Worm (Caenorhabditis elegans) whole organism, L4 larva: ENCODE data around the gene wrt-5.

ENCODE experiments used
- F37D6.2 ChIP-seq: sonication (generic microtip); optimal IDR thresholded peaks from 2 replicates; lab custom pipeline; 2016; ENCODE audit warnings: mild to moderate bottlenecking, missing genetic modification characterization, missing compliant biosample characterization
- F44E2.7 ChIP-seq: fragments of 200-800 bp; sonication (Bioruptor generic); IDR thresholded peaks from 2 replicates; pipeline ENCODE4 v2.1.2; 2022; ENCODE audit warnings: missing genetic modification characterization, missing compliant biosample characterization
- ZK337.2 ChIP-seq: fragments of 200-800 bp; sonication (Bioruptor generic); IDR thresholded peaks from 2 replicates; pipeline ENCODE4 v1.3.6; 2022; ENCODE audit warnings: missing genetic modification reagents, missing genetic modification characterization, missing compliant biosample characterization
- ZK546.5 ChIP-seq, 2 experiments: sonication (generic microtip); optimal IDR thresholded peaks; 2 replicates each; lab custom pipeline; 2017; ENCODE audit warnings: missing biosample characterization in 2 of 2, missing genetic modification characterization in 2 of 2
- aha-1 ChIP-seq: fragments of 150-350 bp; peaks from one replicate; lab custom pipeline; 2014; ENCODE audit warnings: missing biosample characterization, missing genetic modification characterization
- ama-1 ChIP-seq: fragments of 150-350 bp; optimal IDR thresholded peaks from 2 replicates; lab custom pipeline; 2014; ENCODE audit warnings: inconsistent platforms, mixed read lengths
- attf-4 ChIP-seq: sonication (generic microtip); optimal IDR thresholded peaks from 3 replicates; lab custom pipeline; 2017; ENCODE audit warnings: missing biosample characterization, missing genetic modification characterization
- ceh-44 ChIP-seq: fragments of 200-800 bp; sonication (Bioruptor generic); IDR thresholded peaks from 2 replicates; pipeline ENCODE4 v1.3.6; 2022; ENCODE audit warnings: missing genetic modification reagents, missing genetic modification characterization, missing compliant biosample characterization
- ceh-82 ChIP-seq: sonication (generic microtip); optimal IDR thresholded peaks from 2 replicates; lab custom pipeline; 2017; ENCODE audit warnings: missing biosample characterization, missing genetic modification characterization
- ces-1 ChIP-seq: fragments of 150-350 bp; sonication (generic microtip); optimal IDR thresholded peaks from 4 replicates; lab custom pipeline; 2014; ENCODE audit warnings: missing biosample characterization, missing genetic modification reagents, missing genetic modification characterization
- dmd-6 ChIP-seq: fragments of 200-800 bp; sonication (Bioruptor generic); IDR thresholded peaks from 2 replicates; pipeline ENCODE4 v1.3.6; 2022; ENCODE audit warnings: missing genetic modification reagents, missing genetic modification characterization, missing compliant biosample characterization
- dmd-8 ChIP-seq: fragments of 200-800 bp; sonication (Bioruptor generic); IDR thresholded peaks from 2 replicates; pipeline ENCODE4 v1.3.6; 2022; ENCODE audit warnings: missing genetic modification characterization, missing compliant biosample characterization
- dve-1 ChIP-seq: sonication (generic microtip); optimal IDR thresholded peaks from 2 replicates; lab custom pipeline; 2017; ENCODE audit warnings: antibody characterized with exemption, mild to moderate bottlenecking, missing genetic modification characterization, missing compliant biosample characterization; ENCODE audit not compliant: insufficient read depth
- fos-1 ChIP-seq: fragments of 150-350 bp; optimal IDR thresholded peaks from 2 replicates; lab custom pipeline; 2014; ENCODE audit warnings: missing biosample characterization, missing genetic modification characterization
- hlh-11 ChIP-seq: fragments of 200-800 bp; sonication (Bioruptor generic); optimal IDR thresholded peaks from 2 replicates; lab custom pipeline; 2018; ENCODE audit warnings: mild to moderate bottlenecking, missing genetic modification characterization, missing compliant biosample characterization
- hlh-30 ChIP-seq: sonication (generic microtip); optimal IDR thresholded peaks from 2 replicates; lab custom pipeline; 2017; ENCODE audit warnings: antibody characterized with exemption, mild to moderate bottlenecking, missing genetic modification characterization, missing compliant biosample characterization; ENCODE audit not compliant: insufficient read depth
- lsy-2 ChIP-seq, 2 experiments: fragments of 150-350 bp in 1 of 2; sonication (generic microtip) in 1 of 2; optimal IDR thresholded peaks; 2 replicates each; lab custom pipeline; 2014 to 2017; ENCODE audit warnings: missing biosample characterization in 2 of 2, missing genetic modification characterization in 2 of 2
- madf-5 ChIP-seq, 2 experiments: fragments of 200-800 bp; sonication (Bioruptor generic); IDR thresholded peaks; 2 replicates each; pipeline ENCODE4 v1.3.6; 2022; ENCODE audit warnings: missing compliant biosample characterization in 2 of 2, missing genetic modification characterization in 2 of 2
- madf-9 ChIP-seq: fragments of 200-800 bp; sonication (Bioruptor generic); conservative IDR thresholded peaks from 2 replicates; pipeline ENCODE4 v1.3.6; 2022; ENCODE audit warnings: missing genetic modification reagents, missing genetic modification characterization, missing compliant biosample characterization
- mdl-1 ChIP-seq, 2 experiments: fragments of 150-350 bp in 1 of 2; sonication (generic microtip) in 1 of 2; optimal IDR thresholded peaks; 2 replicates each; lab custom pipeline; 2014 to 2017; ENCODE audit warnings: missing biosample characterization in 2 of 2, missing genetic modification characterization in 2 of 2
- mdt-29 ChIP-seq: fragments of 200-800 bp; sonication (Bioruptor generic); IDR thresholded peaks from 2 replicates; pipeline ENCODE4 v1.3.6; 2022; ENCODE audit warnings: missing genetic modification reagents, missing genetic modification characterization, missing compliant biosample characterization
- mep-1 ChIP-seq: fragments of 150-350 bp; sonication (generic microtip); optimal IDR thresholded peaks from 3 replicates; lab custom pipeline; 2014; ENCODE audit warnings: missing biosample characterization, missing genetic modification characterization
- mes-2 ChIP-seq: sonication (generic microtip); optimal IDR thresholded peaks from 2 replicates; lab custom pipeline; 2016; ENCODE audit warnings: missing genotype, mild to moderate bottlenecking, missing genetic modification characterization, missing compliant biosample characterization; ENCODE audit not compliant: poor library complexity, severe bottlenecking
- mxl-2 ChIP-seq: fragments of 200-800 bp; sonication (Bioruptor generic); conservative IDR thresholded peaks from 2 replicates; pipeline ENCODE4 v1.3.6; 2022; ENCODE audit warnings: missing genetic modification reagents, missing genetic modification characterization, missing compliant biosample characterization
- mxl-3 ChIP-seq: fragments of 200-800 bp; sonication (Bioruptor generic); optimal IDR thresholded peaks from 2 replicates; lab custom pipeline; 2018; ENCODE audit warnings: mild to moderate bottlenecking, missing genetic modification characterization, missing compliant biosample characterization
- nhr-25 ChIP-seq: sonication (generic microtip); optimal IDR thresholded peaks from 2 replicates; lab custom pipeline; 2017; ENCODE audit warnings: missing genetic modification characterization, mild to moderate bottlenecking, missing compliant biosample characterization, antibody characterized with exemption, moderate library complexity, borderline replicate concordance; ENCODE audit not compliant: insufficient read depth
- nhr-6 ChIP-seq: fragments of 150-350 bp; optimal IDR thresholded peaks from 2 replicates; lab custom pipeline; 2014; ENCODE audit warnings: missing biosample characterization, missing genetic modification characterization
- nhr-76 ChIP-seq: fragments of 150-350 bp; optimal IDR thresholded peaks from 2 replicates; lab custom pipeline; 2014; ENCODE audit warnings: missing biosample characterization, missing genetic modification characterization
- sdz-12 ChIP-seq: fragments of 200-800 bp; sonication (Bioruptor generic); optimal IDR thresholded peaks from 2 replicates; lab custom pipeline; 2018; ENCODE audit warnings: mild to moderate bottlenecking, missing genetic modification characterization, missing compliant biosample characterization
- snpc-1.2 ChIP-seq: fragments of 200-800 bp; sonication (Bioruptor generic); IDR thresholded peaks from 2 replicates; pipeline ENCODE4 v1.3.6; 2022; ENCODE audit warnings: missing genetic modification reagents, missing genetic modification characterization, missing compliant biosample characterization
- snpc-4 ChIP-seq: fragments of 150-350 bp; optimal IDR thresholded peaks from 2 replicates; lab custom pipeline; 2014; ENCODE audit warnings: missing biosample characterization, missing genetic modification characterization
- spr-1 ChIP-seq: sonication (generic microtip); optimal IDR thresholded peaks from 2 replicates; lab custom pipeline; 2016; ENCODE audit warnings: mild to moderate bottlenecking, missing genetic modification characterization, missing compliant biosample characterization
- tra-1 ChIP-seq: fragments of 200-800 bp; sonication (Bioruptor generic); IDR thresholded peaks from 2 replicates; pipeline ENCODE4 v1.3.6; 2022; ENCODE audit warnings: missing genetic modification reagents, missing genetic modification characterization, missing compliant biosample characterization
- unc-130 ChIP-seq: sonication (generic microtip); optimal IDR thresholded peaks from 2 replicates; lab custom pipeline; 2016; ENCODE audit warnings: missing genetic modification reagents, missing genetic modification characterization, missing compliant biosample characterization
- vab-7 ChIP-seq: fragments of 200-800 bp; sonication (Bioruptor generic); IDR thresholded peaks from 2 replicates; pipeline ENCODE4 v1.3.6; 2022; ENCODE audit warnings: missing genetic modification reagents, missing genetic modification characterization, missing compliant biosample characterization
- zag-1 ChIP-seq: fragments of 150-350 bp; optimal IDR thresholded peaks from 2 replicates; lab custom pipeline; 2014; ENCODE audit warnings: missing biosample characterization, missing genetic modification characterization
- zip-11 ChIP-seq: fragments of 200-800 bp; sonication (Bioruptor generic); IDR thresholded peaks from 2 replicates; pipeline ENCODE4 v1.3.6; 2022; ENCODE audit warnings: missing genetic modification characterization, missing compliant biosample characterization

The wrt-5 gene

DNA sequence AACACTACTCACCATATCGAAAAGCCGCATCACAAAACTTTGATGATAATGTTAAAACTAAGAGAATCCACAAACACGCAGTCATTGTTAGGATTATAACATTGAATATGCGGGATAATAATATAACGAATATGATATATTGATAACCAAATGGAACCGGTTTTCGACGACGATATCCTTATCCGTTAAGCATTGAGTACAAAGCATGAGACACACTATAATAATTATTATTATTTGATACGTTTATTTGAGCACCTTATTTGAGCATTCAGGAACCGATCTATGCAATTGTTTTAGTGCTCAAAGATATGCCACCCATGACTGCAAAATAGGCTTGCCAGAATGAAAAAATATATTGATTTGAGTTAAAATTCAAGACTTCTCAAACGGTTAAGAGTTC lies 23.2 kb upstream of the wrt-5 start, which contains the start of gene W03D2.9:
Gene W03D2.9, minus strand, starts transcription at position 101 of the 400 bp plus-strand sequence.
- no peak for TF ChIP-seq unc-130
- no peak for TF ChIP-seq aha-1 (tag; lab: Kevin White, UChicago)
- no peak for TF ChIP-seq hlh-11 (tag; lab: Kevin White, UChicago)
- no peak for TF ChIP-seq snpc-1.2 (GFP tag; lab: Robert Waterston, UW)
- no peak for TF ChIP-seq attf-4
- no peak for TF ChIP-seq fos-1 (tag; lab: Kevin White, UChicago)
- no peak for TF ChIP-seq dmd-8 (GFP tag; lab: Robert Waterston, UW)
- TF ChIP-seq nhr-25 (tag; lab: Kevin White, UChicago): no peak
- TF ChIP-seq tra-1: no peak
- no peak for TF ChIP-seq sdz-12 (GFP tag; lab: Kevin White, UChicago)
- no peak for TF ChIP-seq vab-7 (GFP tag; lab: Robert Waterston, UW)
- no peak for TF ChIP-seq zip-11 (GFP tag; lab: Robert Waterston, UW)
- no peak for TF ChIP-seq mxl-3
- no peak for TF ChIP-seq nhr-6 (tag; lab: Kevin White, UChicago)
- no peak for TF ChIP-seq dmd-6 (GFP tag; lab: Robert Waterston, UW)
- no peak for TF ChIP-seq ceh-82 (tag; lab: Kevin White, UChicago)

DNA sequence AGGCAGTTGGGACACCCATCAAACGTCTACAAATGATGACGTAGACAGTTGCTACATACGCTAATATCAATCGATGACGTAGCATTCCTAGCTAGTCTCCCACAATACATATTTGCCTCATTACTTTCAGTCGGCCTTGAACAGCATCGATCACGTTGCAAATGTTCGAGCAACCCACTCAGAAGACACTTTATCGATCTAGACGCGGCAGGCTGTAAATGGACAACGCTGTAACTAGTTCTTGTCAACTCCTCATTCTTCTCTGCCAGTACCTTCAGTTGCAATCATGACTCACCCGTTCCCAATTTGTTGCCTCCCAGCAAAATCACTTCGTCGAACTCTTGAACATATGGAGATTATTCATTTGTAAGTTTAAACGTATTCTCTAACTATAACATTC lies 20.6 kb upstream of the wrt-5 start, which contains the start of gene pqn-75:
Gene pqn-75, plus strand, starts transcription at position 301 of the 400 bp plus-strand sequence.
- no peak for TF ChIP-seq mep-1
- TF ChIP-seq dmd-6 (GFP tag; lab: Robert Waterston, UW): no peak
- TF ChIP-seq F37D6.2: no peak
- TF ChIP-seq ZK337.2 (GFP tag; lab: Robert Waterston, UW): no peak
- TF ChIP-seq hlh-30 (tag; lab: Kevin White, UChicago): no peak
- no peak for TF ChIP-seq lsy-2 (tag; optimal IDR thresholded peaks at IDR 0.05; lab: Kevin White, UChicago)
- TF ChIP-seq ama-1: no peak
- no peak for TF ChIP-seq nhr-6 (tag; lab: Kevin White, UChicago)

DNA sequence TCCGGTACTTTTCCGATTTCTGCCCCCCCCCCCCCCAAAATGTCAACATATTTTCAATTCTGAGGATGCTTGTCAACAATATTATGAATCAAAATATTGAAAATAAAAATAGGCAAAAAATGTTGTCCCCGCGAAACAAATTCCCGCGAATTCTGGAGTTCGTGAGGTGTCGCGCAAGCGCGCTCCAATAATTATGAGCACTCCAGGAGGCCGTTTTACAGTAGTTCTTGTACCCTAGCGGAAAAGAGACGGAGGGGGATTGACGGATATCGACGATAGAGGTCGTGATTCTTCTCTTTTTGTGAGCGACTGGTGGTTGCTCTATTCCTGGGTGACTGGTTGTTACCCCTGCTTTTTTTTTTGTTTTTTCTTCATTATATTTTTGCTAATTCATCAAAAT lies 19.4 kb upstream of the wrt-5 start:
- TF ChIP-seq attf-4 (no peak), F44E2.7 (GFP tag; lab: Robert Waterston, UW) (no peak)

DNA sequence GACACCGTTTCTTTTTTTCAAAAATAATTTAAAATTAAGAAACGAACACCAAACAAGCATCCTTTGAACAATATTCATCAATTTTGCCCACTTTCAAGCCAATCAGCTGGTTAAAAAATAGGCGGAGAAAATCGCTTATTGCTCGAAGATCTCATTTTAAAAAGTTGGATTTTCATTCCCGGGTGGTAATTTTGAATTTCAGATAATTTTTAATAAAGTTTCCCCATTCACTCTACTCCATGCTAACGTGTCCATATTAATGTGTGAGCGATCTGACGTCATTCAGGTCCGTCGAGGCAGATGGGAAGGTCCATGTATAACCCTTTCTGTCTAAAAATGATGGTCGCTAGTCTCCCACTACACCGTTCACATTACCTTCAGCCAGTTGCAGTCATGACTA lies 17.0 kb upstream of the wrt-5 start, which contains the start of gene fbxb-55:
Gene fbxb-55, plus strand, starts transcription at position 301 of the 400 bp plus-strand sequence.
- TF ChIP-seq sdz-12 (GFP tag; lab: Kevin White, UChicago) (no peak), dmd-8 (GFP tag; lab: Robert Waterston, UW) (no peak), spr-1 (tag; lab: Kevin White, UChicago) (no peak), zag-1 (no peak), dve-1 (tag; lab: Kevin White, UChicago) (no peak), ceh-44 (GFP tag; lab: Robert Waterston, UW) (no peak), mdt-29 (no peak), madf-5 (GFP tag; IDR thresholded peaks at IDR 0.05; lab: Robert Waterston, UW) (no peak), hlh-30 (tag; lab: Kevin White, UChicago) (no peak), mdl-1 (tag; optimal IDR thresholded peaks at IDR 0.05; lab: Kevin White, UChicago) (no peak), mxl-2 (GFP tag; lab: Robert Waterston, UW) (no peak), ces-1 (no peak), madf-9 (GFP tag; lab: Robert Waterston, UW) (no peak), mes-2 (tag; lab: Kevin White, UChicago) (no peak), aha-1 (tag; lab: Kevin White, UChicago) (no peak), snpc-4 (tag; lab: Kevin White, UChicago) (no peak), nhr-76 (tag; lab: Kevin White, UChicago) (no peak), ZK546.5 (tag; optimal IDR thresholded peaks at IDR 0.05; lab: Kevin White, UChicago) (no peak)
